Worm (Caenorhabditis elegans) whole organism, late embryonic: ENCODE measurements around the gene T23B7.2.

ENCODE experiments used
- ama-1 ChIP-seq: fragments of 150-350 bp; optimal IDR thresholded peaks from 2 replicates; lab custom pipeline; 2014
- ceh-14 ChIP-seq: sonication (generic microtip); optimal IDR thresholded peaks from 2 replicates; lab custom pipeline; 2016; ENCODE audit warnings: missing genotype, missing genetic modification characterization, missing compliant biosample characterization
- ceh-31 ChIP-seq: sonication (generic microtip); optimal IDR thresholded peaks from 2 replicates; lab custom pipeline; 2016; ENCODE audit warnings: missing genetic modification characterization, missing compliant biosample characterization
- fax-1 ChIP-seq: sonication (generic microtip); optimal IDR thresholded peaks from 2 replicates; lab custom pipeline; 2016; ENCODE audit warnings: missing genotype, missing genetic modification characterization, missing compliant biosample characterization
- fkh-10 ChIP-seq: fragments of 150-350 bp; optimal IDR thresholded peaks from 2 replicates; lab custom pipeline; 2014; ENCODE audit warnings: missing biosample characterization, missing genetic modification reagents, missing genetic modification characterization
- hlh-30 ChIP-seq: sonication (generic microtip); optimal IDR thresholded peaks from 2 replicates; lab custom pipeline; 2017; ENCODE audit warnings: antibody characterized with exemption, missing genetic modification characterization, missing compliant biosample characterization; ENCODE audit not compliant: insufficient read depth
- hlh-8 ChIP-seq: sonication (generic microtip); optimal IDR thresholded peaks from 2 replicates; lab custom pipeline; 2016; ENCODE audit warnings: missing genotype, missing genetic modification characterization, missing compliant biosample characterization
- nhr-232 ChIP-seq: sonication (generic microtip); optimal IDR thresholded peaks from 2 replicates; lab custom pipeline; 2016; ENCODE audit warnings: missing genetic modification characterization, missing compliant biosample characterization
- ref-2 ChIP-seq: sonication (generic microtip); optimal IDR thresholded peaks from 2 replicates; lab custom pipeline; 2016; ENCODE audit warnings: missing genetic modification characterization, missing compliant biosample characterization
- tbx-2 ChIP-seq: sonication (generic microtip); optimal IDR thresholded peaks from 2 replicates; lab custom pipeline; 2016; ENCODE audit warnings: missing genetic modification characterization, missing compliant biosample characterization
- tbx-7 ChIP-seq: sonication (generic microtip); optimal IDR thresholded peaks from 2 replicates; lab custom pipeline; 2016; ENCODE audit warnings: missing genotype, missing genetic modification characterization, missing compliant biosample characterization
- unc-42 ChIP-seq: sonication (generic microtip); optimal IDR thresholded peaks from 2 replicates; lab custom pipeline; 2016; ENCODE audit warnings: missing genotype, missing genetic modification characterization, missing compliant biosample characterization
- unc-86 ChIP-seq: sonication (generic microtip); optimal IDR thresholded peaks from 2 replicates; lab custom pipeline; 2016; ENCODE audit warnings: missing genetic modification characterization, missing compliant biosample characterization

ce11 chrII:4800524-4800923, 41.5 kb downstream of the T23B7.2 start:
- no peak for TF ChIP-seq ceh-31 (tag; lab: Kevin White, UChicago)
- TF ChIP-seq ref-2, result no peak
- TF ChIP-seq hlh-8 (tag; lab: Kevin White, UChicago), result no peak
- TF ChIP-seq unc-42 (tag; lab: Kevin White, UChicago), result no peak
- no peak for TF ChIP-seq ama-1 (lab: Kevin White, UChicago)
- TF ChIP-seq tbx-7 (tag; lab: Kevin White, UChicago), result no peak
- no peak for TF ChIP-seq tbx-2 (tag; lab: Kevin White, UChicago)
- no peak for TF ChIP-seq unc-86
- no peak for TF ChIP-seq fax-1 (tag; lab: Kevin White, UChicago)
- TF ChIP-seq nhr-232 (tag; lab: Kevin White, UChicago), result no peak
- TF ChIP-seq fkh-10 (GFP tag; lab: Kevin White, UChicago), result no peak
- TF ChIP-seq ceh-14 (tag; lab: Kevin White, UChicago), result no peak
- TF ChIP-seq hlh-30 (tag; lab: Kevin White, UChicago), result no peak
